Fruit fly (Drosophila melanogaster) whole organism, embryonic: ENCODE data around the gene mib2.

ENCODE experiments used
- Abd-B ChIP-seq: fragments of 200-800 bp; sonication (Bioruptor generic); optimal IDR thresholded peaks from 2 replicates; lab custom pipeline; 2018; ENCODE audit warnings: missing biosample characterization, mild to moderate bottlenecking, missing genetic modification characterization, moderate library complexity
- CG10209 ChIP-seq: fragments of 200-800 bp; sonication (Bioruptor generic); optimal IDR thresholded peaks from 3 replicates; lab custom pipeline; 2017; ENCODE audit warnings: missing biosample characterization, mild to moderate bottlenecking, missing genetic modification characterization, missing genetic modification reagents
- CG10267 ChIP-seq: fragments of 200-800 bp; sonication (Bioruptor generic); optimal IDR thresholded peaks from 2 replicates; lab custom pipeline; 2018; ENCODE audit warnings: missing biosample characterization, mild to moderate bottlenecking, missing genetic modification characterization, moderate library complexity
- CG10431 ChIP-seq: fragments of 200-800 bp; sonication (Bioruptor generic); optimal IDR thresholded peaks from 3 replicates; lab custom pipeline; 2018; ENCODE audit warnings: missing biosample characterization, mild to moderate bottlenecking, missing genetic modification characterization
- CG10979 ChIP-seq: fragments of 200-800 bp; sonication (Bioruptor generic); optimal IDR thresholded peaks from 2 replicates; lab custom pipeline; 2018; ENCODE audit warnings: missing biosample characterization, mild to moderate bottlenecking, missing genetic modification characterization, moderate library complexity
- CG11085 ChIP-seq: fragments of 200-800 bp; sonication (Bioruptor generic); IDR thresholded peaks from 2 replicates; pipeline ENCODE4 v1.3.6; 2022; ENCODE audit warnings: missing biosample characterization, missing genetic modification characterization
- CG11093 ChIP-seq: fragments of 200-800 bp; sonication (Bioruptor generic); IDR thresholded peaks from 3 replicates; pipeline ENCODE4 v1.3.6; 2022; ENCODE audit warnings: missing biosample characterization, missing genetic modification characterization
- CG11456 ChIP-seq: fragments of 200-800 bp; sonication (Bioruptor generic); IDR thresholded peaks from 3 replicates; pipeline ENCODE4 v1.3.6; 2022; ENCODE audit warnings: missing biosample characterization, missing genetic modification characterization
- CG12391 ChIP-seq: fragments of 200-800 bp; sonication (Bioruptor generic); optimal IDR thresholded peaks from 3 replicates; lab custom pipeline; 2018; ENCODE audit warnings: missing biosample characterization, mild to moderate bottlenecking, missing genetic modification characterization, moderate library complexity
- CG12744 ChIP-seq: fragments of 200-800 bp; sonication (Bioruptor generic); optimal IDR thresholded peaks from 2 replicates; lab custom pipeline; 2016; ENCODE audit warnings: missing biosample characterization, missing genetic modification characterization
- CG13624 ChIP-seq: fragments of 200-800 bp; sonication (Bioruptor generic); optimal IDR thresholded peaks from 2 replicates; lab custom pipeline; 2016; ENCODE audit warnings: missing biosample characterization, missing genetic modification characterization
- CG14667 ChIP-seq: fragments of 200-800 bp; sonication (Bioruptor generic); IDR thresholded peaks from 2 replicates; pipeline ENCODE4 v1.3.6; 2022; ENCODE audit warnings: missing biosample characterization, missing genetic modification characterization
- CG14860 ChIP-seq: fragments of 200-800 bp; sonication (Bioruptor generic); IDR thresholded peaks from 3 replicates; pipeline ENCODE4 v1.3.6; 2022; ENCODE audit warnings: missing biosample characterization, missing genetic modification characterization; ENCODE audit not compliant: partially characterized antibody
- CG17328 ChIP-seq: fragments of 200-800 bp; sonication (Bioruptor generic); IDR thresholded peaks from 2 replicates; pipeline ENCODE4 v1.3.6; 2022; ENCODE audit warnings: missing biosample characterization, missing genetic modification characterization
- CG17385 ChIP-seq: fragments of 200-800 bp; sonication (Bioruptor generic); optimal IDR thresholded peaks from 3 replicates; lab custom pipeline; 2018; ENCODE audit warnings: missing biosample characterization, mild to moderate bottlenecking, missing genetic modification characterization
- CG1832 ChIP-seq: fragments of 200-800 bp; sonication (Bioruptor generic); optimal IDR thresholded peaks from 2 replicates; lab custom pipeline; 2017; ENCODE audit warnings: missing biosample characterization, mild to moderate bottlenecking, missing genetic modification characterization, inconsistent platforms
- CG2875 ChIP-seq: fragments of 200-800 bp; sonication (Bioruptor generic); optimal IDR thresholded peaks from 2 replicates; lab custom pipeline; 2017; ENCODE audit warnings: missing biosample characterization, mild to moderate bottlenecking, missing genetic modification characterization, missing genetic modification reagents
- CG31365 ChIP-seq: fragments of 200-800 bp; sonication (Bioruptor generic); optimal IDR thresholded peaks from 2 replicates; lab custom pipeline; 2018; ENCODE audit warnings: missing biosample characterization, mild to moderate bottlenecking, missing genetic modification characterization
- CG3407 ChIP-seq: fragments of 200-800 bp; sonication (Bioruptor generic); optimal IDR thresholded peaks from 2 replicates; lab custom pipeline; 2018; ENCODE audit warnings: missing biosample characterization, mild to moderate bottlenecking, missing genetic modification characterization
- CG3847 ChIP-seq: fragments of 200-800 bp; sonication (Bioruptor generic); IDR thresholded peaks from 2 replicates; pipeline ENCODE4 v1.3.6; 2022; ENCODE audit warnings: missing biosample characterization, missing genetic modification characterization
- CG6175 ChIP-seq: fragments of 200-800 bp; sonication (Bioruptor generic); IDR thresholded peaks from 3 replicates; pipeline ENCODE4 v1.3.6; 2022; ENCODE audit warnings: missing biosample characterization, missing genetic modification characterization
- CG6654 ChIP-seq: fragments of 200-800 bp; sonication (Bioruptor generic); optimal IDR thresholded peaks from 2 replicates; lab custom pipeline; 2017; ENCODE audit warnings: missing biosample characterization, mild to moderate bottlenecking, missing genetic modification characterization
- CG6813 ChIP-seq: fragments of 200-800 bp; sonication (Bioruptor generic); optimal IDR thresholded peaks from 2 replicates; lab custom pipeline; 2017; ENCODE audit warnings: missing biosample characterization, missing genetic modification characterization, mild to moderate bottlenecking, moderate library complexity, missing genetic modification reagents
- CG7786 ChIP-seq: fragments of 200-800 bp; sonication (Bioruptor generic); optimal IDR thresholded peaks from 2 replicates; lab custom pipeline; 2016; ENCODE audit warnings: missing biosample characterization, missing genetic modification characterization
- Camta ChIP-seq: fragments of 200-800 bp; sonication (Bioruptor generic); optimal IDR thresholded peaks from 2 replicates; lab custom pipeline; 2016; ENCODE audit warnings: missing biosample characterization, missing genetic modification characterization
- Dad ChIP-seq: fragments of 200-800 bp; sonication (Bioruptor generic); optimal IDR thresholded peaks from 3 replicates; lab custom pipeline; 2016; ENCODE audit warnings: missing biosample characterization, missing genetic modification characterization
- HHEX ChIP-seq: fragments of 200-800 bp; sonication (Bioruptor generic); optimal IDR thresholded peaks from 3 replicates; lab custom pipeline; 2017; ENCODE audit warnings: missing biosample characterization, mild to moderate bottlenecking, missing genetic modification characterization, missing genetic modification reagents
- Hand ChIP-seq: fragments of 200-800 bp; sonication (Bioruptor generic); optimal IDR thresholded peaks from 2 replicates; lab custom pipeline; 2017; ENCODE audit warnings: mild to moderate bottlenecking, missing biosample characterization, missing genetic modification reagents, missing genetic modification characterization
- Hr78 ChIP-seq, 2 experiments: fragments of 200-800 bp in 1 of 2; fragments of >200 bp in 1 of 2; sonication (Bioruptor generic) in 1 of 2; optimal IDR thresholded peaks; 2 replicates each; lab custom pipeline; 2017 to 2019; ENCODE audit warnings: missing biosample characterization in 2 of 2, missing genetic modification characterization in 2 of 2, mild to moderate bottlenecking in 1 of 2, moderate library complexity in 1 of 2
- Optix ChIP-seq: fragments of 200-800 bp; sonication (Bioruptor generic); IDR thresholded peaks from 3 replicates; pipeline ENCODE4 v1.3.6; 2022; ENCODE audit warnings: missing biosample characterization, missing genetic modification characterization
- PHDP ChIP-seq: fragments of 200-800 bp; sonication (Bioruptor generic); optimal IDR thresholded peaks from 3 replicates; lab custom pipeline; 2018; ENCODE audit warnings: missing biosample characterization, mild to moderate bottlenecking, missing genetic modification characterization, moderate library complexity
- Rfx ChIP-seq: fragments of 200-800 bp; sonication (Bioruptor generic); IDR thresholded peaks from 2 replicates; pipeline ENCODE4 v1.3.6; 2022; ENCODE audit warnings: missing biosample characterization, missing genetic modification characterization
- Sox102F ChIP-seq: fragments of 200-800 bp; sonication (Bioruptor generic); optimal IDR thresholded peaks from 2 replicates; lab custom pipeline; 2018; ENCODE audit warnings: missing biosample characterization, mild to moderate bottlenecking, missing genetic modification characterization, moderate library complexity
- Sry-β ChIP-seq: fragments of 200-800 bp; sonication (Bioruptor generic); optimal IDR thresholded peaks from 2 replicates; lab custom pipeline; 2018; ENCODE audit warnings: missing biosample characterization, mild to moderate bottlenecking, missing genetic modification characterization, moderate library complexity
- Stat92E ChIP-seq, 3 experiments: fragments of >200 bp in 2 of 3; fragments of 200-800 bp in 1 of 3; sonication (Bioruptor generic) in 1 of 3; optimal IDR thresholded peaks; 2 replicates each; lab custom pipeline; 2017 to 2019; ENCODE audit warnings: missing biosample characterization in 3 of 3, missing genetic modification characterization in 3 of 3, mild to moderate bottlenecking in 1 of 3, moderate library complexity in 1 of 3
- ato ChIP-seq: fragments of 200-800 bp; sonication (Bioruptor generic); IDR thresholded peaks from 2 replicates; pipeline ENCODE4 v1.3.6; 2022; ENCODE audit warnings: missing biosample characterization, missing genetic modification characterization; ENCODE audit not compliant: partially characterized antibody
- bab2 ChIP-seq: fragments of 200-800 bp; sonication (Bioruptor generic); optimal IDR thresholded peaks from 2 replicates; lab custom pipeline; 2016; ENCODE audit warnings: missing biosample characterization, missing genetic modification characterization
- chinmo ChIP-seq: fragments of 200-800 bp; sonication (Bioruptor generic); IDR thresholded peaks from 4 replicates; pipeline ENCODE4 v1.3.6; 2022; ENCODE audit warnings: missing biosample characterization, missing genetic modification characterization; ENCODE audit not compliant: partially characterized antibody
- cwo ChIP-seq: fragments of 200-800 bp; sonication (Bioruptor generic); optimal IDR thresholded peaks from 3 replicates; lab custom pipeline; 2017; ENCODE audit warnings: missing biosample characterization, missing genetic modification characterization, mild to moderate bottlenecking, moderate library complexity, missing genetic modification reagents
- dysf ChIP-seq: fragments of 200-800 bp; sonication (Bioruptor generic); IDR thresholded peaks from 3 replicates; pipeline ENCODE4 v1.3.6; 2022; ENCODE audit warnings: missing biosample characterization, missing genetic modification characterization
- fd3F ChIP-seq: fragments of 200-800 bp; sonication (Bioruptor generic); optimal IDR thresholded peaks from 2 replicates; lab custom pipeline; 2018; ENCODE audit warnings: missing biosample characterization, mild to moderate bottlenecking, missing genetic modification characterization, moderate library complexity
- gt ChIP-seq: fragments of 200-800 bp; sonication (Bioruptor generic); IDR thresholded peaks from 2 replicates; pipeline ENCODE4 v1.3.6; 2022; ENCODE audit warnings: missing biosample characterization, missing genetic modification characterization
- lab ChIP-seq: fragments of 200-800 bp; sonication (Bioruptor generic); optimal IDR thresholded peaks from 3 replicates; lab custom pipeline; 2017; ENCODE audit warnings: missing biosample characterization, missing genetic modification characterization, mild to moderate bottlenecking, moderate library complexity, missing genetic modification reagents
- lola ChIP-seq, 3 experiments: fragments of >200 bp in 2 of 3; fragments of 200-800 bp in 1 of 3; sonication (Bioruptor generic) in 1 of 3; optimal IDR thresholded peaks; 2 replicates each; lab custom pipeline; 2017 to 2019; ENCODE audit warnings: missing biosample characterization in 3 of 3, missing genetic modification characterization in 3 of 3, mild to moderate bottlenecking in 1 of 3, moderate library complexity in 1 of 3
- peb ChIP-seq: fragments of 200-800 bp; sonication (Bioruptor generic); IDR thresholded peaks from 2 replicates; pipeline ENCODE4 v1.3.6; 2022; ENCODE audit warnings: missing biosample characterization, missing genetic modification characterization
- pita ChIP-seq: fragments of 200-800 bp; sonication (Bioruptor generic); optimal IDR thresholded peaks from 2 replicates; lab custom pipeline; 2017; ENCODE audit warnings: missing biosample characterization, mild to moderate bottlenecking, missing genetic modification characterization
- tap ChIP-seq: fragments of 200-800 bp; optimal IDR thresholded peaks from 3 replicates; lab custom pipeline; 2019; ENCODE audit warnings: missing biosample characterization, mild to moderate bottlenecking, missing genetic modification characterization, moderate library complexity

Gene mib2

DNA sequence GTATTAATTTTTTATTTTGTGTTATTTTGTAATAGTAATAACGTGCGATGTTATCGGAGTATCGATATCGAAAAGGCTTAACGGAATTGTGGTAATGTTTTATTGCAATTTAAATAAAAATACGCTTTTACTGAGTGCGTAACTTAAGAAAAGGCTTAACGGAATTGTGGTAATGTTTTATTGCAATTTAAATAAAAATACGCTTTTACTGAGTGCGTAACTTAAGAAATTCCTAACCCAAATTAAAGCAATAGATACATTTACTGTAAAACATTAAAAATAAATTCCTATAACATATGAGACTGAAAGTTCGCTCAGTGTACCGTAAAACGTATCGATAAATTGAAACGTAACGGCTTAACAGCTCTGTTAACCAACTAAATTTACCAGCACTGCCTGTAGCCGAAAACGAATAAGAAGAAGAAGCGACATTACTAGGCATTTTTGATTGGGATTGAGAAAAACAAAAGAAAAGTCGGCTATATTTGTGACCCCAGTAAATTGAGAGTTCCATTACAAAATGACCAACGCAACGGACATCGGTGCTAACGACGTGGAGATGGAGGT is 17.4 kb downstream of the mib2 start, which contains the start of gene Rpn3 (continued):
- peak; percentile 74 for TF ChIP-seq tap (tag; lab: Kevin White, UChicago)
- peak; percentile 71 for TF ChIP-seq cwo (GFP tag; lab: Kevin White, UChicago)
- TF ChIP-seq CG13624 (GFP tag; lab: Kevin White, UChicago), result peak; percentile 79
- peak; percentile 75; the same call in 2 of the 3 replicates for TF ChIP-seq CG11456 (GFP tag; lab: Robert Waterston, UW)
- peak; percentile 92 for TF ChIP-seq CG10267 (tag; lab: Kevin White, UChicago)
- peak in 1 of 3 experiments; percentile 77 for TF ChIP-seq lola (GFP tag; optimal IDR thresholded peaks at IDR 0.05; lab: Kevin White, UChicago)
- TF ChIP-seq fd3F (GFP tag; lab: Kevin White, UChicago), result peak; percentile 64
- TF ChIP-seq CG10979 (tag; lab: Kevin White, UChicago), result peak; percentile 84
- peak; percentile 12 for TF ChIP-seq CG10431 (GFP tag; lab: Kevin White, UChicago)
- peak; percentile 84 for TF ChIP-seq dysf (GFP tag; lab: Robert Waterston, UW)
- TF ChIP-seq Hand (GFP tag; lab: Kevin White, UChicago), result peak; percentile 15
- TF ChIP-seq peb (GFP tag; lab: Robert Waterston, UW), result peak; percentile 79
- peak; percentile 83 for TF ChIP-seq CG7786 (GFP tag; lab: Kevin White, UChicago)
- TF ChIP-seq PHDP (tag; lab: Kevin White, UChicago), result peak; percentile 83
- peak; percentile 69 for TF ChIP-seq CG3407
- TF ChIP-seq Dad (GFP tag; lab: Kevin White, UChicago), result peak; percentile 79
- TF ChIP-seq bab2 (GFP tag; lab: Kevin White, UChicago), result peak; percentile 91
- peak; percentile 93 for TF ChIP-seq CG12391 (tag; lab: Kevin White, UChicago)
- TF ChIP-seq CG14667 (GFP tag; lab: Robert Waterston, UW), result peak; percentile 78
- peak; percentile 62 for TF ChIP-seq CG2875 (GFP tag; lab: Kevin White, UChicago)
- TF ChIP-seq lab, result peak; percentile 88
- peak; percentile 67 for TF ChIP-seq CG3847 (GFP tag; lab: Robert Waterston, UW)
- peak; percentile 85 for TF ChIP-seq CG10209 (GFP tag; lab: Kevin White, UChicago)
- TF ChIP-seq chinmo (GFP tag; lab: Robert Waterston, UW), result 0 out of 4 replicates have a peak, but pooled peaks have one; percentile 69
- no peak for TF ChIP-seq Stat92E (GFP tag; optimal IDR thresholded peaks at IDR 0.05; lab: Kevin White, UChicago)
- TF ChIP-seq gt, result 0 out of 2 replicates have a peak, but pooled peaks have one; percentile 19
- peak; percentile 67 for TF ChIP-seq ato
- TF ChIP-seq CG11085 (GFP tag; lab: Robert Waterston, UW), result peak; percentile 69; the same call in 1 of the 2 replicates
- no peak for TF ChIP-seq pita (GFP tag; lab: Kevin White, UChicago)
- peak; percentile 68; the same call in 2 of the 3 replicates for TF ChIP-seq CG11093 (GFP tag; lab: Robert Waterston, UW)
- TF ChIP-seq Sry-β (GFP tag; lab: Kevin White, UChicago), result peak; percentile 29
- TF ChIP-seq CG14860, result peak; percentile 66; the same call in 2 of the 3 replicates
- TF ChIP-seq Hr78 (GFP tag; optimal IDR thresholded peaks at IDR 0.05; lab: Kevin White, UChicago), result no peak
- peak; percentile 70 for TF ChIP-seq CG12744 (GFP tag; lab: Kevin White, UChicago)
- TF ChIP-seq Rfx, result peak; percentile 86
- TF ChIP-seq Camta (GFP tag; lab: Kevin White, UChicago), result peak; percentile 74
- peak; percentile 77 for TF ChIP-seq Abd-B (GFP tag; lab: Kevin White, UChicago)
- no peak for TF ChIP-seq CG6813 (GFP tag; lab: Kevin White, UChicago)
- TF ChIP-seq CG17328 (GFP tag; lab: Robert Waterston, UW), result peak; percentile 91
- no peak for TF ChIP-seq CG1832 (GFP tag; lab: Kevin White, UChicago)
- peak; percentile 97 for TF ChIP-seq CG17385 (GFP tag; lab: Kevin White, UChicago)
- peak; percentile 56; the same call in 1 of the 3 replicates for TF ChIP-seq CG6175 (GFP tag; lab: Robert Waterston, UW)
- peak; percentile 56 for TF ChIP-seq HHEX
- TF ChIP-seq CG6654 (GFP tag; lab: Kevin White, UChicago), result no peak
- TF ChIP-seq CG31365, result no peak
- TF ChIP-seq Optix (GFP tag; lab: Robert Waterston, UW), result no peak
- TF ChIP-seq Sox102F (GFP tag; lab: Kevin White, UChicago), result peak; percentile 91
